Worm (Caenorhabditis elegans): ENCODE results near the gene srh-291.

- no peak for TF ChIP-seq nhr-76 (tag; optimal IDR thresholded peaks at IDR 0.05)
- no peak for TF ChIP-seq mab-5 (tag; optimal IDR thresholded peaks at IDR 0.05)
- TF ChIP-seq nhr-28 (tag; optimal IDR thresholded peaks at IDR 0.05), result no peak
These were observed 40.3 kb upstream of the srh-291 start, which contains the start of the genes C47A10.16 and srh-283 for ce11 chrV:17765077-17765476.

Measured in whole organism, mixed stage, embryonic.